Fruit fly (Drosophila melanogaster) whole organism, embryonic: ENCODE data around the gene CG3515.

Experiments
- CG4404 ChIP-seq: fragments of 200-800 bp; sonication (Bioruptor generic); IDR thresholded peaks from 2 replicates; pipeline ENCODE4 v1.3.6; 2022; ENCODE audit warnings: missing biosample characterization, missing genetic modification characterization
- HLH3B ChIP-seq: fragments of 200-800 bp; sonication (Bioruptor generic); IDR thresholded peaks from 2 replicates; pipeline ENCODE4 v1.3.6; 2022; ENCODE audit warnings: missing biosample characterization, missing genetic modification characterization

DNA sequence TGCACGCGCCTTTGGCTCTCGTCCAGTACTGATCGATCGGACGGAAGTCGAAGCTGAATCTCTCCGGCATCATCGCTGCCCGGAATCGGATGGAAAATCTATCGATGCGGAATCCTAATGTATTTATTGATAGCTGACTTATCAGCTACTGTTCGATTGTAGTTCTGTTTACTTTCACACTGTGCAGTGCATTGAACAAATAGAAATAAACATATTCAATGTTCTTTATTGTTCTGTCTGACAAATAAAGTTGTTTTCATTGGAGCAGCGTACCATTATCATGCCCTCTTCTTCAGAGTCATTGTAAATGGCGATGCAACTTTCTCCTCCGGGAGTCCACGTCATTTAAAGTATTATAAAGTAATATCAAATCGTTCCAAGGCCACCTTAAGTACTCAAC lies 20.3 kb upstream of the CG3515 start, which contains the start of gene Cyp309a2:
- TF ChIP-seq CG4404 (GFP tag; lab: Robert Waterston, UW) (no peak), HLH3B (GFP tag; lab: Robert Waterston, UW) (no peak)
